Worm (Caenorhabditis elegans) whole organism, L4/young adult: ENCODE results near the gene unc-44.

ENCODE experiments used
- W03F9.2 ChIP-seq: fragments of 150-350 bp; optimal IDR thresholded peaks from 2 replicates; lab custom pipeline; 2014; ENCODE audit warnings: missing biosample characterization, missing genetic modification characterization
- dao-5 ChIP-seq: sonication (generic microtip); optimal IDR thresholded peaks from 2 replicates; lab custom pipeline; 2016; ENCODE audit warnings: missing genotype, missing genetic modification characterization, moderate library complexity, missing compliant biosample characterization
- him-1 ChIP-seq: sonication (generic microtip); optimal IDR thresholded peaks from 2 replicates; lab custom pipeline; 2016; ENCODE audit warnings: missing genotype, missing genetic modification reagents, missing genetic modification characterization, missing compliant biosample characterization

Gene unc-44

DNA sequence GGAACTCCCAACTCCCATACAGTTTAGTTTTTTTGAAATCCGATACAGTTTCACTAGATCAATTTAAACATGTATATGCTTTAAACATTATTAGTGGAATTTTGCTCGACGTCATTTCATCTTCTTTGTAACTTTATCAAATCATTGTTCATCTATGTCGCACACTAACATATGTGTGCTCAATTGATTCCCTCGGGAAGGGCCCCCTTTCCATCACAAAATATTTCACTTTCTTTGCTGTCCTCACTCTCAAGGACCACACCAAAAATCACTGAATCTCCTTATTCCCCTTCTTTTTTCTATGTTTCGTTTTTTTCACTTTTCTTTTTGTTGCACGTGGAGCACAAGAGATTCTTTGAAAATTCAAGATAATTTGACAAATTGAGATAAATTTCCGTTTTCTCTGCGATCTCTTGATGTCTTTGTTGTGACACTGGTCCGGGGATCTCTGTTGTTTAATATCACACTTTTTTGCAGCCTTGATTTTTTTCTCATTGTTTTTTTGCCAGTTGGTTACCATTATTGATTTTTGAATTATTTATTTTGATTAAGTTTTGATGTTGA, 71.9 kb downstream of the unc-44 start:
- no peak for TF ChIP-seq him-1 (tag; lab: Kevin White, UChicago)
- TF ChIP-seq dao-5 (tag; lab: Kevin White, UChicago) = no peak
- TF ChIP-seq W03F9.2 = no peak

DNA sequence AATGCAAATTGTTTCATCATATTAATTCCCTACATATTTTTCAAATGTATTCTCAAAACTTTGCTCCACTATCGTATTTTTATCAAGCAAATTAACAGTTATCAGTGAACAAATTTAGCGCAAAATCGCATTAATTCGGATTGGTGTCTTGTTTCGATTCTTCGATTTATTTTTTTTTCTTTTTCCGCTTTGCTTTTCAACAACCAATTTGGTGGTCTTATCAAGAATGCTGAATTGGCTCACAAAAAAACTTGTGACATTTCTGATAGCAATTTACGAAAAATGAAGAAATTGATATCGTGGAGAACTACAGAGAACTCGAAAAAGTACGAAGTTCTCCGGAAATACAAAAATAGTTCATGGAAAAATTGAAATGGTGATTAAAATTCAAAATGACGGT, 73.1 kb downstream of the unc-44 start:
- TF ChIP-seq W03F9.2 (no peak), dao-5 (tag; lab: Kevin White, UChicago) (no peak), him-1 (tag; lab: Kevin White, UChicago) (no peak)

DNA sequence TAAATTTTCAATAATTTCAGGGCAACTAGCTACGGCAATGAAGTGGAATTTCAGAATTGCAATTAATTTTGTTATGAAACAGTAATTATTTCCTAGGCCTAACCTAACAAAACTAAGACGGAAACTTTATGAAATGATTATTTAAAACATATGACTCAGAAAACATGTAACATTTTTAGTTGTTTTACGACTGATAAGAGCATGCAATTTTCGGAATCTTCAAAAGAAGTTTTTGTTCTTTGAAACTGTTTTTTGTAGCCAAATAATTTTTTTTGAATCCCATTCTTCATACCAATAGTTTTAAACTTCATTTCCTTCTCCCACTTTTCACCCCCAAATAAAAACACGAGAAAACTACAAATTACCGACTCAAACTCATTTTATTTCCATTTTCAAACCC, 73.7 kb downstream of the unc-44 start:
- TF ChIP-seq dao-5 (tag; lab: Kevin White, UChicago) = no peak
- no peak for TF ChIP-seq W03F9.2
- TF ChIP-seq him-1 (tag; lab: Kevin White, UChicago) = no peak

ce11 chrIV:6051884-6052283, 76.5 kb downstream of the unc-44 start:
- TF ChIP-seq W03F9.2 (no peak), dao-5 (tag; lab: Kevin White, UChicago) (no peak), him-1 (tag; lab: Kevin White, UChicago) (no peak)

DNA sequence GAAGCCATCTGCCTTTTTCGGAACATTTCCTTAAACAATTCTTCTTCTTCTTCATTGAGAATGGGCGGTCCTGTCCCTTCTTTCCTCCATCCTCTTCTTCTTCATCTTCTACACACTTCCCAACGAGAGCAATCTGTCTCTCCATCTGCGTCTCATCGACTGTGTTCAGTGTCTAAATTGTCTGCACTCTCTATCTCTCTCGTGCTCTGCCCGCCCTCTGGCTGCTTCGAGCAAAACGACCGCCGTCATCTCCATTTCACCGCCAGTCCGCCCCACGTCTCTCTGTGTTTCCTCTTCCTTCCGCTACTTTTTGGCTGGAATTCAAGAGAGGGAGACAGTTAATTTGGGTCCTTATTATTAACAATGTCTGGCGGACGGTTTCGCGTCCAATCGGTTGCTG, 78.1 kb downstream of the unc-44 start:
- no peak for TF ChIP-seq W03F9.2
- no peak for TF ChIP-seq him-1 (tag; lab: Kevin White, UChicago)
- TF ChIP-seq dao-5 (tag; lab: Kevin White, UChicago) = no peak
